Worm (Caenorhabditis elegans) whole organism, early embryonic: ENCODE measurements around the gene tab-1.

Experiments
- ceh-13 ChIP-seq: fragments of 200-800 bp; sonication (Bioruptor generic); optimal IDR thresholded peaks from 2 replicates; lab custom pipeline; 2018; ENCODE audit warnings: mild to moderate bottlenecking, missing genetic modification characterization, missing compliant biosample characterization
- flt-1 ChIP-seq: fragments of 200-800 bp; sonication (Bioruptor generic); IDR thresholded peaks from 2 replicates; pipeline ENCODE4 v1.3.6; 2022; ENCODE audit warnings: missing genetic modification characterization, missing compliant biosample characterization

DNA sequence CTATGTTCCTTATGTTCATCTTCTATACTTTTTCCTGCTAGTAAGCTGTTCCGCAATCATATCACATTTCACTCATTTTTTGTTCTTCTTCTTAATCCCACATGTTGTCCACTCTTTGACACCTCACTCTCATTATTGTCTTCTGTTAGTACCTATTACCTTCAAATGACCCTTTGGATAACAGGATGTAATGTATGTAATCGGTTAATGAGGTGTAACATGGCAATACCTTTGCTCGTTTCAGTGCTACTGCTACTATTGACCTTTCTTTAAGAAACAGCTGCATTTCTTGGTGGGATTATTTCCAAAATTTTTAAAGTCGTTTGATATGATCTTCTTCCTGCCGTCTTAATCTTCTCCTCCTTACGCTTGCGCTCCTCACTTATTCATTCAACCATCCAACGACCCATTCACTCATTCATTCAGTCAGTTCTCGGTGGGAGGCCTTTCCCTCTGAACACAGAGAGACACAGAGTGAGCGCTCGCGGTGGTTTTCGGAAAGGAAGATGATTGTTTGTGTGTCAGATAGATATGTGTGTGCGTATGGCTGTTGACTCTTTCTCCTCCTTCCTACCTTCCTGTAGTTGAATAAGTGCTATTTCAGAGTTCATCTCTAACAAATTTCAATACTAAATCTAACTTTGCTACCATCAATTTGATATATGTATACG, 28.5 kb downstream of the tab-1 start:
- TF ChIP-seq ceh-13 (GFP tag; lab: Kevin White, UChicago) (no peak), flt-1 (no peak)
